Worm (Caenorhabditis elegans) whole organism, L3 larva: ENCODE results near the gene rabs-5.

ENCODE experiments used
- R02D3.7 ChIP-seq: fragments of 150-350 bp; optimal IDR thresholded peaks from 2 replicates; lab custom pipeline; 2014; ENCODE audit warnings: missing biosample characterization, missing genetic modification characterization
- ZK546.5 ChIP-seq: sonication (generic microtip); optimal IDR thresholded peaks from 2 replicates; lab custom pipeline; 2017; ENCODE audit warnings: missing biosample characterization, missing genetic modification characterization
- aly-2 ChIP-seq: fragments of 150-350 bp; optimal IDR thresholded peaks from 2 replicates; lab custom pipeline; 2014; ENCODE audit warnings: missing biosample characterization, missing genetic modification characterization
- ama-1 ChIP-seq: fragments of 150-350 bp; optimal IDR thresholded peaks from 2 replicates; lab custom pipeline; 2018
- ceh-16 ChIP-seq: sonication (generic microtip); optimal IDR thresholded peaks from 2 replicates; lab custom pipeline; 2017; ENCODE audit warnings: missing biosample characterization, missing genetic modification characterization
- ceh-28 ChIP-seq: fragments of 150-350 bp; optimal IDR thresholded peaks from 2 replicates; lab custom pipeline; 2014; ENCODE audit warnings: missing biosample characterization, missing genetic modification reagents, missing genetic modification characterization
- ceh-82 ChIP-seq: fragments of 150-350 bp; optimal IDR thresholded peaks from 2 replicates; lab custom pipeline; 2014; ENCODE audit warnings: missing biosample characterization, missing genetic modification characterization
- daf-12 ChIP-seq: fragments of 150-350 bp; optimal IDR thresholded peaks from 2 replicates; lab custom pipeline; 2014; ENCODE audit warnings: missing biosample characterization, missing genetic modification reagents, missing genetic modification characterization
- egl-27 ChIP-seq: sonication (generic microtip); optimal IDR thresholded peaks from 4 replicates; lab custom pipeline; 2017; ENCODE audit warnings: missing biosample characterization, missing genetic modification reagents, missing genetic modification characterization
- egl-5 ChIP-seq: fragments of 150-350 bp; optimal IDR thresholded peaks from 2 replicates; lab custom pipeline; 2017; ENCODE audit warnings: missing biosample characterization, missing genetic modification reagents, missing genetic modification characterization, inconsistent platforms
- elt-1 ChIP-seq: fragments of 150-350 bp; optimal IDR thresholded peaks from 2 replicates; lab custom pipeline; 2014; ENCODE audit warnings: missing biosample characterization, missing genetic modification characterization
- elt-2 ChIP-seq: sonication (generic microtip); optimal IDR thresholded peaks from 2 replicates; lab custom pipeline; 2016; ENCODE audit warnings: missing genetic modification reagents, mild to moderate bottlenecking, missing genetic modification characterization, missing compliant biosample characterization
- eor-1 ChIP-seq, 2 experiments: fragments of 150-350 bp; optimal IDR thresholded peaks; 2 replicates each; lab custom pipeline; 2014 to 2018; ENCODE audit warnings: missing biosample characterization in 2 of 2, missing genetic modification characterization in 2 of 2
- fkh-10 ChIP-seq: sonication (generic microtip); optimal IDR thresholded peaks from 2 replicates; lab custom pipeline; 2017; ENCODE audit warnings: missing biosample characterization, missing genetic modification reagents, missing genetic modification characterization
- fkh-2 ChIP-seq: fragments of 150-350 bp; optimal IDR thresholded peaks from 2 replicates; lab custom pipeline; 2014; ENCODE audit warnings: missing biosample characterization, missing genetic modification reagents, missing genetic modification characterization
- hmg-11 ChIP-seq: sonication (generic microtip); optimal IDR thresholded peaks from 2 replicates; lab custom pipeline; 2016; ENCODE audit warnings: missing genetic modification characterization, missing compliant biosample characterization
- lin-39 ChIP-seq: fragments of 150-350 bp; optimal IDR thresholded peaks from 2 replicates; lab custom pipeline; 2018; ENCODE audit warnings: missing biosample characterization, missing genetic modification reagents, missing genetic modification characterization
- mml-1 ChIP-seq: fragments of 150-350 bp; sonication (generic microtip); optimal IDR thresholded peaks from 3 replicates; lab custom pipeline; 2014; ENCODE audit warnings: missing biosample characterization, missing genetic modification characterization
- nfya-1 ChIP-seq: sonication (generic microtip); optimal IDR thresholded peaks from 2 replicates; lab custom pipeline; 2017; ENCODE audit warnings: missing genetic modification characterization, mild to moderate bottlenecking, missing compliant biosample characterization, antibody characterized with exemption, moderate library complexity; ENCODE audit not compliant: insufficient read depth
- nhr-11 ChIP-seq: fragments of 150-350 bp; optimal IDR thresholded peaks from 2 replicates; lab custom pipeline; 2014; ENCODE audit warnings: missing biosample characterization, missing genetic modification characterization
- nhr-28 ChIP-seq: fragments of 150-350 bp; optimal IDR thresholded peaks from 2 replicates; lab custom pipeline; 2014; ENCODE audit warnings: missing biosample characterization, missing genetic modification characterization
- nhr-43 ChIP-seq: sonication (generic microtip); optimal IDR thresholded peaks from 2 replicates; lab custom pipeline; 2016; ENCODE audit warnings: mild to moderate bottlenecking, missing genetic modification characterization, missing compliant biosample characterization; ENCODE audit not compliant: poor library complexity, severe bottlenecking
- nhr-67 ChIP-seq: fragments of 150-350 bp; optimal IDR thresholded peaks from 2 replicates; lab custom pipeline; 2014; ENCODE audit warnings: missing biosample characterization, missing genetic modification characterization
- nhr-76 ChIP-seq: fragments of 150-350 bp; sonication (generic microtip); optimal IDR thresholded peaks from 5 replicates; lab custom pipeline; 2014; ENCODE audit warnings: missing biosample characterization, missing genetic modification characterization
- nhr-77 ChIP-seq: fragments of 150-350 bp; optimal IDR thresholded peaks from 2 replicates; lab custom pipeline; 2014; ENCODE audit warnings: missing biosample characterization, missing genetic modification characterization
- pha-4 ChIP-seq: fragments of 150-350 bp; optimal IDR thresholded peaks from 2 replicates; lab custom pipeline; 2014; ENCODE audit warnings: missing biosample characterization, missing genetic modification reagents, missing genetic modification characterization
- skn-1 ChIP-seq: fragments of 150-350 bp; optimal IDR thresholded peaks from 2 replicates; lab custom pipeline; 2014; ENCODE audit warnings: missing biosample characterization, missing genetic modification characterization
- snpc-4 ChIP-seq: fragments of 150-350 bp; optimal IDR thresholded peaks from 2 replicates; lab custom pipeline; 2014; ENCODE audit warnings: missing biosample characterization, missing genetic modification characterization
- unc-62 ChIP-seq: fragments of 150-350 bp; sonication (generic microtip); optimal IDR thresholded peaks from 4 replicates; lab custom pipeline; 2014; ENCODE audit warnings: missing biosample characterization, missing genetic modification reagents, missing genetic modification characterization
- zag-1 ChIP-seq: fragments of 150-350 bp; optimal IDR thresholded peaks from 2 replicates; lab custom pipeline; 2014; ENCODE audit warnings: missing biosample characterization, missing genetic modification characterization
- ztf-11 ChIP-seq: fragments of 150-350 bp; optimal IDR thresholded peaks from 2 replicates; lab custom pipeline; 2014; ENCODE audit warnings: missing biosample characterization, missing genetic modification characterization
- ztf-4 ChIP-seq: fragments of 150-350 bp; optimal IDR thresholded peaks from 2 replicates; lab custom pipeline; 2014; ENCODE audit warnings: missing biosample characterization, missing genetic modification characterization

The rabs-5 gene

DNA sequence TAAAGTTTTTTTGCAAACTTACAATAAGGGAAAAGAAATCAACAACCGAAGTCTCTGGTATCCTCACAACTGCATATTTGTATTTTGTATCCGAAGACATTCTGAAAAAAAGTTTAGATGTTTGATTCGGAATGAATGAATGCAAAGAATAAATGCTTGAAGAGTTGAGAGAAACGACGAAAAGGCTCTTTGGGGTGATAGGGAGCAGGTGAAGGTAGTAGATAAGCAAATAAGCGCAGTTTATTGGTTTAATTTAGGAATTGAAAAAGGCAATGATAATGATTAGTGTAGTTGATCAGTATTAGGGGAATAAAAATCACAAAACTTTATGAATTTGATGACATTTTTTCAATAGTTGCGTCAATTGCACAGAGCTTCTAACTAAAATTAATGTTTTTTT is 20.9 kb downstream of the rabs-5 start, which contains the start of gene nsy-7:
Gene nsy-7 (minus strand): TSS at position 101 of the 400 bp plus-strand sequence.
- TF ChIP-seq elt-2, result peak; percentile 15
- TF ChIP-seq skn-1, result no peak
- no peak for TF ChIP-seq ceh-16 (tag; lab: Kevin White, UChicago)
- TF ChIP-seq nhr-77, result no peak
- no peak for TF ChIP-seq egl-5

DNA sequence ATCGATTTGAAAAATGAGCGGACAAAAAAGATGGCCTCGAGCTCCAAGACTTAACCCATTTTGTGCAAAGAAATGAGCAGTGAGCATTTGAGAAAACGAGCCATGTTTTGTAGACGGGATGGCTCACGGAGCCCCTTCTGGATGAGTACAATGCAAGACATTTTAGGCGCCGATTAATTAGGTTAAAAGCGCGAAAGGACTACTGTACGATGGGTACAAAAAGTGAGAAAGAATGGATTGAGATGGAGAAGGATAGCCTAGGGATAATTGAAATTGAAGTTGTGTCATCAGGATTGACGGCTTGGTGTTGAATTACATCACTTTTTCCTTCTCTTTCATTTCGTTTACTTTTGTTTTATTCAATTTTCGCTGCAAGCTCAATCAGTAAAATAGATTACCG is 26.6 kb downstream of the rabs-5 start:
- TF ChIP-seq nhr-67 (tag; lab: Kevin White, UChicago), result no peak
- no peak for TF ChIP-seq mml-1 (tag; lab: Kevin White, UChicago)
- no peak for TF ChIP-seq nhr-28
- no peak for TF ChIP-seq ceh-28 (tag; lab: Kevin White, UChicago)

- TF ChIP-seq pha-4 (tag; lab: Kevin White, UChicago), result no peak
- TF ChIP-seq hmg-11 (tag; lab: Kevin White, UChicago), result no peak
- TF ChIP-seq nhr-28, result no peak
- no peak for TF ChIP-seq ztf-11
- TF ChIP-seq egl-5, result no peak
- TF ChIP-seq ceh-82 (tag; lab: Kevin White, UChicago), result no peak
Measured at ce11 chrIV:8080166-8080565, 27.2 kb downstream of the rabs-5 start.

ce11 chrIV:8076511-8076910 is 30.9 kb downstream of the rabs-5 start:
- TF ChIP-seq nhr-76 (tag; lab: Kevin White, UChicago), result no peak
- peak; percentile 40 for TF ChIP-seq fkh-10 (GFP tag; lab: Kevin White, UChicago)

DNA sequence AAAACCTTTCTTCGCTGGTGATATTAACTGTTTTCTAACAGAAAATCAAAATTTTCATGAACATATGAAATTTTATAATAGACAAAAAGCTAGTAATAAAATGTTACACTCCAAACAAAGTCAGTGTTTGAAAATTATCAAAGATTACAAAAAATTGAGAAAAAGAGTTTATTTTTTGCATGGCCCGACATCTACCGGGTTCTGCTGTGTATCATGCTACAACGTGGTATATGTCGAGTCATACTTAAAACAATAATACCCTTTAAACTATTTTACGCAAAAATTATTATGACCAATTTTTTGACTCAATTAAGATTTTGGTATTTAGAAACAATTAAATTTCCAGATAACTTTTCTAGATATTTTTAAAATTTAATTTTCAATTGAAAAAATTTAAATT is 31.9 kb downstream of the rabs-5 start:
- TF ChIP-seq snpc-4 (tag; lab: Kevin White, UChicago) (peak; percentile 9), egl-27 (tag; lab: Kevin White, UChicago) (no peak)

DNA sequence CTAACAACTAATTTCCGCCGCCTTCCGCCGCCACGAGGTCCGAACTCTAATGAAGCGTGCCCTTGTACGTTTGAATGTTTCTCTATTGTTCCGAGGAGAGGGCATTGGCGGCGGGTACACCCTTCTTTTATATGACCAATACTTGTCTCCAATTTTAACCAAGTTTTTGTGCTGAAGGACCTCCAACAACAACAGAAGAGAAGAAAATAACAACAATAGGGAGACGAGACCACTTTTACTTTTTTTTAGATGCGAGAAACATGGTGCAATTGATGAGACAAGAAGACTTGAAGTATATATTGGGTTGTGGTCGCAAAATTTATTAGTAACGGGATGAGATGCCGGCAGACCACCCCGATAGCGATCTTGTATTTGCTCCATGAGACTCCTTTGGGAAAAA is 36.5 kb downstream of the rabs-5 start:
- TF ChIP-seq zag-1 (tag; lab: Kevin White, UChicago), result no peak
- TF ChIP-seq snpc-4 (tag; lab: Kevin White, UChicago), result no peak
- no peak for TF ChIP-seq aly-2 (tag; lab: Kevin White, UChicago)
- TF ChIP-seq R02D3.7 (tag; lab: Kevin White, UChicago), result no peak
- no peak for TF ChIP-seq nhr-77
- TF ChIP-seq ZK546.5 (tag; lab: Kevin White, UChicago), result no peak
- no peak for TF ChIP-seq ztf-4
- no peak for TF ChIP-seq daf-12 (tag; lab: Kevin White, UChicago)
- no peak for TF ChIP-seq nhr-43 (tag; lab: Kevin White, UChicago)
- no peak for TF ChIP-seq nhr-76 (tag; lab: Kevin White, UChicago)
- TF ChIP-seq lin-39 (tag; lab: Kevin White, UChicago), result no peak
- no peak for TF ChIP-seq ceh-82 (tag; lab: Kevin White, UChicago)
- no peak for TF ChIP-seq nhr-11 (tag; lab: Kevin White, UChicago)
- TF ChIP-seq mml-1 (tag; lab: Kevin White, UChicago), result no peak
- TF ChIP-seq ama-1, result no peak
- no peak for TF ChIP-seq nfya-1

DNA sequence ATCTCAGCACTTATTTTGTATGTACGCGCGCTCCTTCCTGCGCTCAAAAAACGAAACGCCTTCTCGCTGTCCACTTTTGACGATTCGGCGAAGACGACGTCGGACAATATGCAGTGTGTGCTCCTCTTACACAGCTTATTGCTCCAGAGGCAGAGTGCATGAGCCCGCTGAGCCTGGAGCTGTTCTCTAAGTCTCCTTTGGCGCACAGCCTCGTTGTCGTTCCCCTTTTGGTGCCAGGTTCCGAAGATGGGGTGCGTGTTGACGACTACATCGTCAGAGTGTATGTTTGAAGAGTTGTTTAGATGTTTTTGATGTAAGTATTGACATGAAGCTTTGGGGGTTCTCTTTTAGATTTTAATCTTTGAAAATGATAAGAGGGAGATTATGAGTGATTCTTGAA is 37.1 kb downstream of the rabs-5 start:
- TF ChIP-seq unc-62 (GFP tag; lab: Kevin White, UChicago) (peak; percentile 27), nfya-1 (peak; percentile 19), nhr-76 (tag; lab: Kevin White, UChicago) (no peak), lin-39 (tag; lab: Kevin White, UChicago) (peak; percentile 79), fkh-2 (tag; lab: Kevin White, UChicago) (no peak), elt-1 (peak; percentile 46), eor-1 (tag; optimal IDR thresholded peaks at IDR 0.05; lab: Kevin White, UChicago) (no peak)
